Worm (Caenorhabditis elegans): ENCODE results near the gene ger-1.
A peak's percentile ranks its signal among the peaks of the same experiment; 100 is the strongest.

Gene ger-1

ce11 chrIII:7116615-7117252, 49.5 kb upstream of the ger-1 start (continued):
- TF ChIP-seq attf-5 (GFP tag; optimal IDR thresholded peaks at IDR 0.05), result peak; percentile 71
- no peak; the same call in 1 of the 2 replicates for TF ChIP-seq K11D2.4 (GFP tag; IDR thresholded peaks at IDR 0.05)
- no peak for TF ChIP-seq attf-3 (GFP tag; conservative IDR thresholded peaks at IDR 0.05)
- no peak for TF ChIP-seq F33H1.4 (GFP tag; IDR thresholded peaks at IDR 0.05)
- no peak for TF ChIP-seq let-607 (tag; optimal IDR thresholded peaks at IDR 0.05)
- peak; percentile 69 for TF ChIP-seq nhr-80 (tag; optimal IDR thresholded peaks at IDR 0.05)
- no peak for TF ChIP-seq hmg-20 (GFP tag; IDR thresholded peaks at IDR 0.05)
- no peak for TF ChIP-seq unc-130 (GFP tag; optimal IDR thresholded peaks at IDR 0.05)
- no peak for TF ChIP-seq ztf-3 (GFP tag; optimal IDR thresholded peaks at IDR 0.05)
- TF ChIP-seq dpff-1 (tag; optimal IDR thresholded peaks at IDR 0.05), result no peak
- no peak for TF ChIP-seq D2030.7 (GFP tag; IDR thresholded peaks at IDR 0.05)
- TF ChIP-seq madf-6 (GFP tag; IDR thresholded peaks at IDR 0.05), result no peak
- no peak for TF ChIP-seq cebp-1 (GFP tag; IDR thresholded peaks at IDR 0.05)
- TF ChIP-seq cebp-1 (tag; optimal IDR thresholded peaks at IDR 0.05), result peak; percentile 72
- TF ChIP-seq snpc-4 (GFP tag; optimal IDR thresholded peaks at IDR 0.05), result no peak
- peak in 1 of 4 experiments; percentile 14 for TF ChIP-seq snpc-4 (tag; optimal IDR thresholded peaks at IDR 0.05)
- peak; percentile 33; the same call in 1 of the 2 replicates for TF ChIP-seq mcd-1 (GFP tag; IDR thresholded peaks at IDR 0.05)
- no peak for TF ChIP-seq madf-3 (GFP tag; IDR thresholded peaks at IDR 0.05)
- TF ChIP-seq die-1 (tag; optimal IDR thresholded peaks at IDR 0.05), result no peak
- no peak for TF ChIP-seq somi-1 (GFP tag; optimal IDR thresholded peaks at IDR 0.05)
- peak; percentile 46 for TF ChIP-seq lin-40 (tag; optimal IDR thresholded peaks at IDR 0.05)
- TF ChIP-seq T26A5.8 (tag; optimal IDR thresholded peaks at IDR 0.05), result no peak
- TF ChIP-seq B0336.3 (GFP tag; IDR thresholded peaks at IDR 0.05), result no peak
- TF ChIP-seq lag-1 (GFP tag; IDR thresholded peaks at IDR 0.05), result no peak
- no peak for TF ChIP-seq ztf-26 (tag; optimal IDR thresholded peaks at IDR 0.05)
- no peak for TF ChIP-seq F23B12.7 (tag; optimal IDR thresholded peaks at IDR 0.05; ENCODE audit: insufficient read depth)
- no peak for TF ChIP-seq mel-28 (tag; optimal IDR thresholded peaks at IDR 0.05; ENCODE audit: borderline replicate concordance)

- TF ChIP-seq F49E8.2 (tag; optimal IDR thresholded peaks at IDR 0.05; ENCODE audit: insufficient read depth), result no peak
These were observed 47.7 kb upstream of the ger-1 start, which contains the start of gene nhr-10 for ce11 chrIII:7114952-7115488. Gene nhr-10, minus strand, starts transcription at chrIII:7115438.

ce11 chrIII:7112285-7112684, 45.0 kb upstream of the ger-1 start:
- TF ChIP-seq die-1 (tag; optimal IDR thresholded peaks at IDR 0.05) (no peak), egl-44 (GFP tag; IDR thresholded peaks at IDR 0.05) (no peak), madf-3 (GFP tag; IDR thresholded peaks at IDR 0.05) (no peak), cebp-2 (GFP tag; IDR thresholded peaks at IDR 0.05) (no peak), lir-1 (GFP tag; conservative IDR thresholded peaks at IDR 0.05) (no peak), nhr-80 (tag; optimal IDR thresholded peaks at IDR 0.05) (no peak), sptf-2 (GFP tag; optimal IDR thresholded peaks at IDR 0.05) (no peak), attf-6 (GFP tag; IDR thresholded peaks at IDR 0.05) (no peak), sea-2 (GFP tag; IDR thresholded peaks at IDR 0.05) (no peak), aptf-3 (GFP tag; IDR thresholded peaks at IDR 0.05) (no peak), let-607 (tag; optimal IDR thresholded peaks at IDR 0.05) (no peak), F22D6.2 (tag; optimal IDR thresholded peaks at IDR 0.05) (no peak)

All from whole organism, young adult.